Worm (Caenorhabditis elegans) whole organism, L4 larva: ENCODE data around the gene F41H10.3.

Experiments
- F37D6.2 ChIP-seq: sonication (generic microtip); optimal IDR thresholded peaks from 2 replicates; lab custom pipeline; 2016; ENCODE audit warnings: mild to moderate bottlenecking, missing genetic modification characterization, missing compliant biosample characterization
- F49E8.2 ChIP-seq: sonication (generic microtip); optimal IDR thresholded peaks from 2 replicates; lab custom pipeline; 2016; ENCODE audit warnings: missing compliant biosample characterization, mild to moderate bottlenecking, missing genetic modification characterization, borderline replicate concordance
- Y105C5A.15 ChIP-seq: fragments of 200-800 bp; sonication (Bioruptor generic); IDR thresholded peaks from 2 replicates; pipeline ENCODE4 v1.3.6; 2022; ENCODE audit warnings: missing genetic modification characterization, missing compliant biosample characterization
- Y48G9A.11 ChIP-seq: fragments of 200-800 bp; sonication (Bioruptor generic); IDR thresholded peaks from 2 replicates; pipeline ENCODE4 v1.3.6; 2022; ENCODE audit warnings: missing genetic modification reagents, missing genetic modification characterization, missing compliant biosample characterization
- Y5F2A.4 ChIP-seq: fragments of 200-800 bp; sonication (Bioruptor generic); optimal IDR thresholded peaks from 2 replicates; lab custom pipeline; 2018; ENCODE audit warnings: mild to moderate bottlenecking, missing genetic modification characterization, missing compliant biosample characterization
- aha-1 ChIP-seq: fragments of 150-350 bp; peaks from one replicate; lab custom pipeline; 2014; ENCODE audit warnings: missing biosample characterization, missing genetic modification characterization
- ceh-32 ChIP-seq: sonication (generic microtip); optimal IDR thresholded peaks from 2 replicates; lab custom pipeline; 2016; ENCODE audit warnings: mild to moderate bottlenecking, missing genetic modification characterization, missing compliant biosample characterization; ENCODE audit not compliant: poor library complexity
- ceh-62 ChIP-seq: sonication (generic microtip); optimal IDR thresholded peaks from 2 replicates; lab custom pipeline; 2017; ENCODE audit warnings: missing biosample characterization, missing genetic modification characterization
- ctbp-1 ChIP-seq: fragments of 200-800 bp; sonication (Bioruptor generic); IDR thresholded peaks from 2 replicates; pipeline ENCODE4 v1.3.6; 2022; ENCODE audit warnings: missing genetic modification reagents, missing genetic modification characterization, missing compliant biosample characterization
- daf-12 ChIP-seq: fragments of 150-350 bp; optimal IDR thresholded peaks from 2 replicates; lab custom pipeline; 2014; ENCODE audit warnings: missing biosample characterization, missing genetic modification reagents, missing genetic modification characterization
- daf-8 ChIP-seq: fragments of 200-800 bp; sonication (Bioruptor generic); IDR thresholded peaks from 2 replicates; pipeline ENCODE4 v1.3.6; 2022; ENCODE audit warnings: missing genetic modification characterization, missing compliant biosample characterization
- dmd-8 ChIP-seq: fragments of 200-800 bp; sonication (Bioruptor generic); IDR thresholded peaks from 2 replicates; pipeline ENCODE4 v1.3.6; 2022; ENCODE audit warnings: missing genetic modification characterization, missing compliant biosample characterization
- duxl-1 ChIP-seq: sonication (generic microtip); optimal IDR thresholded peaks from 2 replicates; lab custom pipeline; 2016; ENCODE audit warnings: mild to moderate bottlenecking, missing genetic modification characterization, moderate library complexity, missing compliant biosample characterization; ENCODE audit not compliant: poor library complexity
- dve-1 ChIP-seq: sonication (generic microtip); optimal IDR thresholded peaks from 2 replicates; lab custom pipeline; 2017; ENCODE audit warnings: antibody characterized with exemption, mild to moderate bottlenecking, missing genetic modification characterization, missing compliant biosample characterization; ENCODE audit not compliant: insufficient read depth
- egl-27 ChIP-seq: sonication (generic microtip); optimal IDR thresholded peaks from 3 replicates; lab custom pipeline; 2017; ENCODE audit warnings: missing biosample characterization, missing genetic modification reagents, missing genetic modification characterization
- fos-1 ChIP-seq: fragments of 150-350 bp; optimal IDR thresholded peaks from 2 replicates; lab custom pipeline; 2014; ENCODE audit warnings: missing biosample characterization, missing genetic modification characterization
- hif-1 ChIP-seq, 2 experiments: sonication (generic microtip); optimal IDR thresholded peaks; 2 replicates each; lab custom pipeline; 2016 to 2017; ENCODE audit warnings: missing compliant biosample characterization in 2 of 2, missing genetic modification characterization in 2 of 2, missing genetic modification reagents in 2 of 2, missing genotype in 2 of 2, mild to moderate bottlenecking in 1 of 2
- hlh-30 ChIP-seq: sonication (generic microtip); optimal IDR thresholded peaks from 2 replicates; lab custom pipeline; 2017; ENCODE audit warnings: antibody characterized with exemption, mild to moderate bottlenecking, missing genetic modification characterization, missing compliant biosample characterization; ENCODE audit not compliant: insufficient read depth
- lsy-2 ChIP-seq, 2 experiments: fragments of 150-350 bp in 1 of 2; sonication (generic microtip) in 1 of 2; optimal IDR thresholded peaks; 2 replicates each; lab custom pipeline; 2014 to 2017; ENCODE audit warnings: missing biosample characterization in 2 of 2, missing genetic modification characterization in 2 of 2
- madf-5 ChIP-seq, 2 experiments: fragments of 200-800 bp; sonication (Bioruptor generic); IDR thresholded peaks; 2 replicates each; pipeline ENCODE4 v1.3.6; 2022; ENCODE audit warnings: missing compliant biosample characterization in 2 of 2, missing genetic modification characterization in 2 of 2
- mdl-1 ChIP-seq, 2 experiments: fragments of 150-350 bp in 1 of 2; sonication (generic microtip) in 1 of 2; optimal IDR thresholded peaks; 2 replicates each; lab custom pipeline; 2014 to 2017; ENCODE audit warnings: missing biosample characterization in 2 of 2, missing genetic modification characterization in 2 of 2
- mdt-29 ChIP-seq: fragments of 200-800 bp; sonication (Bioruptor generic); IDR thresholded peaks from 2 replicates; pipeline ENCODE4 v1.3.6; 2022; ENCODE audit warnings: missing genetic modification reagents, missing genetic modification characterization, missing compliant biosample characterization
- mep-1 ChIP-seq: fragments of 150-350 bp; sonication (generic microtip); optimal IDR thresholded peaks from 3 replicates; lab custom pipeline; 2014; ENCODE audit warnings: missing biosample characterization, missing genetic modification characterization
- mes-2 ChIP-seq: sonication (generic microtip); optimal IDR thresholded peaks from 2 replicates; lab custom pipeline; 2016; ENCODE audit warnings: missing genotype, mild to moderate bottlenecking, missing genetic modification characterization, missing compliant biosample characterization; ENCODE audit not compliant: poor library complexity, severe bottlenecking
- nhr-10 ChIP-seq: fragments of 150-350 bp; optimal IDR thresholded peaks from 2 replicates; lab custom pipeline; 2014; ENCODE audit warnings: missing biosample characterization, missing genetic modification characterization
- nhr-102 ChIP-seq: sonication (generic microtip); optimal IDR thresholded peaks from 2 replicates; lab custom pipeline; 2016; ENCODE audit warnings: mild to moderate bottlenecking, missing genetic modification characterization, moderate library complexity, missing compliant biosample characterization
- nhr-111 ChIP-seq: fragments of 200-800 bp; sonication (Bioruptor generic); optimal IDR thresholded peaks from 2 replicates; lab custom pipeline; 2018; ENCODE audit warnings: mild to moderate bottlenecking, missing genetic modification characterization, missing compliant biosample characterization
- nhr-237 ChIP-seq: sonication (generic microtip); optimal IDR thresholded peaks from 2 replicates; lab custom pipeline; 2017; ENCODE audit warnings: missing biosample characterization, missing genetic modification characterization
- nhr-25 ChIP-seq: sonication (generic microtip); optimal IDR thresholded peaks from 2 replicates; lab custom pipeline; 2017; ENCODE audit warnings: missing genetic modification characterization, mild to moderate bottlenecking, missing compliant biosample characterization, antibody characterized with exemption, moderate library complexity, borderline replicate concordance; ENCODE audit not compliant: insufficient read depth
- nhr-28 ChIP-seq: fragments of 150-350 bp; optimal IDR thresholded peaks from 2 replicates; lab custom pipeline; 2014; ENCODE audit warnings: missing biosample characterization, missing genetic modification characterization
- nhr-48 ChIP-seq: sonication (generic microtip); optimal IDR thresholded peaks from 2 replicates; lab custom pipeline; 2016; ENCODE audit warnings: mild to moderate bottlenecking, missing genetic modification characterization, missing compliant biosample characterization
- nhr-6 ChIP-seq: fragments of 150-350 bp; optimal IDR thresholded peaks from 2 replicates; lab custom pipeline; 2014; ENCODE audit warnings: missing biosample characterization, missing genetic modification characterization
- nhr-77 ChIP-seq: fragments of 150-350 bp; optimal IDR thresholded peaks from 2 replicates; lab custom pipeline; 2014; ENCODE audit warnings: missing biosample characterization, missing genetic modification characterization
- pha-4 ChIP-seq, 2 experiments: fragments of 150-350 bp in 1 of 2; fragments of 200-800 bp in 1 of 2; sonication (Bioruptor generic) in 1 of 2; IDR thresholded peaks in 1 of 2; optimal IDR thresholded peaks in 1 of 2; 2 replicates each; pipeline versions ENCODE4 v1.3.6 to Lab custom; 2014 to 2022; ENCODE audit warnings: missing genetic modification characterization in 2 of 2, missing genetic modification reagents in 2 of 2, missing biosample characterization in 1 of 2, missing compliant biosample characterization in 1 of 2
- pqm-1 ChIP-seq: sonication (generic microtip); optimal IDR thresholded peaks from 2 replicates; lab custom pipeline; 2017; ENCODE audit warnings: missing biosample characterization, missing genetic modification characterization
- skn-1 ChIP-seq: fragments of 150-350 bp; optimal IDR thresholded peaks from 2 replicates; lab custom pipeline; 2014; ENCODE audit warnings: missing biosample characterization, missing genetic modification characterization
- snpc-4 ChIP-seq: fragments of 150-350 bp; optimal IDR thresholded peaks from 2 replicates; lab custom pipeline; 2014; ENCODE audit warnings: missing biosample characterization, missing genetic modification characterization
- tra-1 ChIP-seq: fragments of 200-800 bp; sonication (Bioruptor generic); IDR thresholded peaks from 2 replicates; pipeline ENCODE4 v1.3.6; 2022; ENCODE audit warnings: missing genetic modification reagents, missing genetic modification characterization, missing compliant biosample characterization
- unc-130 ChIP-seq: sonication (generic microtip); optimal IDR thresholded peaks from 2 replicates; lab custom pipeline; 2016; ENCODE audit warnings: missing genetic modification reagents, missing genetic modification characterization, missing compliant biosample characterization
- unc-62 ChIP-seq, 3 experiments: fragments of 150-350 bp in 1 of 3; sonication (generic microtip); optimal IDR thresholded peaks in 2 of 3; peaks in 1 of 3; 1 replicate in 1 of 3; 2 replicates in 2 of 3; lab custom pipeline; 2014 to 2017; ENCODE audit warnings: missing biosample characterization in 3 of 3, missing genetic modification characterization in 3 of 3, missing genetic modification reagents in 3 of 3, missing genotype in 1 of 3
- zag-1 ChIP-seq: fragments of 150-350 bp; optimal IDR thresholded peaks from 2 replicates; lab custom pipeline; 2014; ENCODE audit warnings: missing biosample characterization, missing genetic modification characterization
- zip-11 ChIP-seq: fragments of 200-800 bp; sonication (Bioruptor generic); IDR thresholded peaks from 2 replicates; pipeline ENCODE4 v1.3.6; 2022; ENCODE audit warnings: missing genetic modification characterization, missing compliant biosample characterization

The F41H10.3 gene

DNA sequence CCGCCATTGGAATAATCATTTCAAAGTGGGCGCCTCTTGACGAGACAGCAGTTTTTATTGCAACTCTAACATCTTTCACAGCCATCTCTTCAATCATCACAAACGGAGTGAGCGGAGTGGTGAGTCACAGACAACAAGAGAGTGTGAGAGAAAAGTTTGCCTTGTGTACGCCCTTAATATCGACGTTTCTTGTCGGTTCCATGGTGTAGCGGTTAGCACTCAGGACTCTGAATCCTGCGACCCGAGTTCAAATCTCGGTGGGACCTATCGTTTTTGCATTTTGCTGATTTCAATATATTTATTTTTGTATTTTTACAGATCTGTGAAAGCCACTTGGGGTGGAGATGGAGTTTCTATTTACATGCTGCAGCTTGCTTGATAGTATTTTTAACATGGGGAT lies 35.1 kb upstream of the F41H10.3 start (continued):
- TF ChIP-seq Y48G9A.11 (no peak), nhr-237 (tag; lab: Kevin White, UChicago) (no peak), aha-1 (tag; lab: Kevin White, UChicago) (peak; percentile 12), pha-4 (GFP tag; IDR thresholded peaks at IDR 0.05; lab: Robert Waterston, UW) (peak; percentile 75; the same call in 1 of the 2 replicates), pha-4 (tag; optimal IDR thresholded peaks at IDR 0.05; lab: Kevin White, UChicago) (no peak), hif-1 (tag; optimal IDR thresholded peaks at IDR 0.05; lab: Kevin White, UChicago) (peak in 1 of 2 experiments; percentile 34), egl-27 (no peak), dmd-8 (GFP tag; lab: Robert Waterston, UW) (no peak), F49E8.2 (tag; lab: Kevin White, UChicago) (no peak), nhr-10 (tag; lab: Kevin White, UChicago) (no peak), nhr-111 (GFP tag; lab: Kevin White, UChicago) (peak; percentile 64), nhr-25 (tag; lab: Kevin White, UChicago) (no peak), daf-8 (no peak), pqm-1 (tag; lab: Kevin White, UChicago) (no peak), zip-11 (no peak), Y105C5A.15 (GFP tag; lab: Robert Waterston, UW) (0 out of 2 replicates have a peak, but pooled peaks have one; percentile 41), madf-5 (GFP tag; IDR thresholded peaks at IDR 0.05; lab: Robert Waterston, UW) (no peak), snpc-4 (tag; lab: Kevin White, UChicago) (no peak), daf-12 (tag; lab: Kevin White, UChicago) (no peak), nhr-102 (peak; percentile 18), unc-130 (GFP tag; lab: Kevin White, UChicago) (no peak), mep-1 (tag; lab: Kevin White, UChicago) (peak; percentile 62), F37D6.2 (tag; lab: Kevin White, UChicago) (peak; percentile 19), hlh-30 (peak; percentile 47), ceh-32 (tag; lab: Kevin White, UChicago) (no peak), nhr-6 (tag; lab: Kevin White, UChicago) (no peak), zag-1 (tag; lab: Kevin White, UChicago) (no peak), tra-1 (GFP tag; lab: Robert Waterston, UW) (no peak)
- TF ChIP-seq, all 104 proteins: peak for 32

DNA sequence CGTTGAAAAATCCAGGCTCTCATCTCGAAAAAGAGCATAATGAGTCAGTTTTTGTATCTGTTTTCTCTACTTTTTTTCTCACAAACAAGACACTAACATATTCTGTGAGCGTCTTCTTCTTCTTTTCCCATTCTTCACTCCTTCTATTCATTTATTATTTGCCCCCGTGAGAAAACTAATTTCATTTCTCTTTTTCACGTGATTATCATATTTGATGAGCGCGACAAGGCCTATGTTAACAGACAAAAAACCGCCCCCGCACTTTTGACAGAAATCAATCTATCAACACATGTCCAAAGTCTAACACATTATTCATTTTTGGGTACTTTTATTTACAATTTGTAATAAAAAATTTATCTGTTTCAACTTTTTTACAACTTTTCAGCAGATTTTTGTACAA lies 32.0 kb upstream of the F41H10.3 start:
- TF ChIP-seq unc-62 (GFP tag; optimal IDR thresholded peaks at IDR 0.05 in 1 of 2; lab: Kevin White, UChicago) (no peak), unc-62 (tag; optimal IDR thresholded peaks at IDR 0.05; lab: Kevin White, UChicago) (no peak), ceh-32 (tag; lab: Kevin White, UChicago) (no peak), mdl-1 (tag; optimal IDR thresholded peaks at IDR 0.05; lab: Kevin White, UChicago) (peak in 1 of 2 experiments; percentile 18), Y5F2A.4 (GFP tag; lab: Kevin White, UChicago) (no peak), hlh-30 (peak; percentile 57), nhr-237 (tag; lab: Kevin White, UChicago) (no peak), ceh-62 (tag; lab: Kevin White, UChicago) (no peak), aha-1 (tag; lab: Kevin White, UChicago) (peak; percentile 88)

DNA sequence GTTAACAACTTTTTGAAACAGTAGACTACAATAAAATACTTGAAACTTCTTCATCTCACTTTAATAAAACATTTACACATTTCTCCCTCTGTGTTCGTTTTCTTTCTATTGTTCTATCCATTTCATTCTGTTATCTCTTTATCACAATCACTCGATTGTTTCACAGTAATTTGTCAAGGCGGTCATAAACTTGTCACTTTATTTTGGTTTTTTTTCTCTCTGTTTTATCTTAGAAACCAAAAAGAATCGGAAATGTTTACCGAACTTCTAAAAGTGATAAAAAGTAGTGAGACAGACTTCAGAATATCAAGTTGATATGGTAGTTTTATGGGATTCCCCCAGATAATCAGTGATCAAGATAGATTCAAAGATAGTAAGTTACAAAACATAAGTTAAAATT lies 30.3 kb upstream of the F41H10.3 start, which contains the start of gene Y4C6B.2:
Gene Y4C6B.2, plus strand, starts transcription at position 320 of the 400 bp plus-strand sequence.
- TF ChIP-seq mes-2 (tag; lab: Kevin White, UChicago) (no peak), ctbp-1 (no peak), nhr-28 (peak; percentile 33), mdt-29 (GFP tag; lab: Robert Waterston, UW) (no peak), unc-62 (GFP tag; optimal IDR thresholded peaks at IDR 0.05 in 1 of 2; lab: Kevin White, UChicago) (peak in 1 of 2 experiments; percentile 13), unc-62 (tag; optimal IDR thresholded peaks at IDR 0.05; lab: Kevin White, UChicago) (no peak), nhr-77 (no peak), unc-130 (GFP tag; lab: Kevin White, UChicago) (no peak), fos-1 (tag; lab: Kevin White, UChicago) (no peak), duxl-1 (tag; lab: Kevin White, UChicago) (no peak), ceh-62 (tag; lab: Kevin White, UChicago) (no peak), skn-1 (no peak), pqm-1 (tag; lab: Kevin White, UChicago) (no peak), lsy-2 (tag; optimal IDR thresholded peaks at IDR 0.05; lab: Kevin White, UChicago) (no peak), madf-5 (GFP tag; IDR thresholded peaks at IDR 0.05; lab: Robert Waterston, UW) (no peak), Y48G9A.11 (no peak), hif-1 (tag; optimal IDR thresholded peaks at IDR 0.05; lab: Kevin White, UChicago) (no peak), nhr-48 (tag; lab: Kevin White, UChicago) (no peak), dve-1 (tag; lab: Kevin White, UChicago) (peak; percentile 12), dmd-8 (GFP tag; lab: Robert Waterston, UW) (no peak)
